Worm (Caenorhabditis elegans) whole organism, late embryonic: ENCODE results near the gene nlp-33.

Source experiments
- F13H6.1 ChIP-seq: sonication (generic microtip); optimal IDR thresholded peaks from 2 replicates; lab custom pipeline; 2016; ENCODE audit warnings: missing genetic modification characterization, missing compliant biosample characterization
- T23F11.4 ChIP-seq: fragments of 200-800 bp; sonication (Bioruptor generic); optimal IDR thresholded peaks from 2 replicates; lab custom pipeline; 2018; ENCODE audit warnings: mild to moderate bottlenecking, missing genetic modification characterization, missing compliant biosample characterization
- ama-1 ChIP-seq: fragments of 150-350 bp; optimal IDR thresholded peaks from 2 replicates; lab custom pipeline; 2014
- ceh-45 ChIP-seq: fragments of 200-800 bp; sonication (Bioruptor generic); IDR thresholded peaks from 2 replicates; pipeline ENCODE4 v1.3.6; 2022; ENCODE audit warnings: missing genetic modification reagents, missing genetic modification characterization, missing compliant biosample characterization
- gmeb-2 ChIP-seq: sonication (generic microtip); optimal IDR thresholded peaks from 2 replicates; lab custom pipeline; 2016; ENCODE audit warnings: missing genetic modification characterization, inconsistent platforms, missing compliant biosample characterization
- hlh-30 ChIP-seq: sonication (generic microtip); optimal IDR thresholded peaks from 2 replicates; lab custom pipeline; 2017; ENCODE audit warnings: antibody characterized with exemption, missing genetic modification characterization, missing compliant biosample characterization; ENCODE audit not compliant: insufficient read depth
- hlh-6 ChIP-seq: sonication (generic microtip); optimal IDR thresholded peaks from 2 replicates; lab custom pipeline; 2016; ENCODE audit warnings: missing genotype, missing genetic modification characterization, missing compliant biosample characterization
- lin-11 ChIP-seq: fragments of 200-800 bp; sonication (Bioruptor generic); optimal IDR thresholded peaks from 2 replicates; lab custom pipeline; 2018; ENCODE audit warnings: mild to moderate bottlenecking, missing genetic modification characterization, missing compliant biosample characterization
- madf-2 ChIP-seq: sonication (generic microtip); optimal IDR thresholded peaks from 2 replicates; lab custom pipeline; 2017; ENCODE audit warnings: missing genetic modification characterization, missing compliant biosample characterization
- nfya-1 ChIP-seq: sonication (generic microtip); optimal IDR thresholded peaks from 2 replicates; lab custom pipeline; 2017; ENCODE audit warnings: missing genetic modification characterization, mild to moderate bottlenecking, missing compliant biosample characterization, antibody characterized with exemption, moderate library complexity
- pqm-1 ChIP-seq: sonication (generic microtip); optimal IDR thresholded peaks from 2 replicates; lab custom pipeline; 2016; ENCODE audit warnings: missing genetic modification characterization, missing compliant biosample characterization
- pros-1 ChIP-seq: fragments of 150-350 bp; optimal IDR thresholded peaks from 2 replicates; lab custom pipeline; 2014; ENCODE audit warnings: missing biosample characterization, missing genetic modification reagents, missing genetic modification characterization
- sox-4 ChIP-seq: sonication (generic microtip); optimal IDR thresholded peaks from 2 replicates; lab custom pipeline; 2017; ENCODE audit warnings: mild to moderate bottlenecking, missing genetic modification characterization, inconsistent platforms, missing compliant biosample characterization
- zip-5 ChIP-seq: sonication (generic microtip); optimal IDR thresholded peaks from 2 replicates; lab custom pipeline; 2016; ENCODE audit warnings: missing genetic modification characterization, missing compliant biosample characterization

DNA sequence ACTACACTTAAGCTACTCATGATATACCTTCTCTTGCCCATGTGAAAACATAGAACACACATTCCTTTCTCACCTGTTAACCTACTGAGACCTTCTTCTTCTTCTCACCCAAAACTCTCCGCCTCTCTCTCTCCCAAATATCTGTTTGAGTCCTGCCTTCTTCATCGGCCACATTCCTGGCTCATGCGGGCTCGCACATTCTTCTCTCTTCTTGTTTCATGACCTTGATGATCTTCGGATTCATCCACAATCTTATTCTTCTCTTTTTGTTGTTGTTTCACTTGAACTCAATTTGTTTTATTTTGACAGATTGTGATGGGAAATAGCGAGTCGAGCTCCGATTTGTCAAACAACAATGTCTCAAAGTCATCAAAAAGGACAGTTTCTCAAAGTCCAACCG lies 24.8 kb downstream of the nlp-33 start, which contains the start of gene T19C4.5:
- no peak for TF ChIP-seq ama-1 (lab: Kevin White, UChicago)
- TF ChIP-seq madf-2: no peak
- TF ChIP-seq T23F11.4 (GFP tag; lab: Kevin White, UChicago): no peak
- TF ChIP-seq pqm-1: no peak
- no peak for TF ChIP-seq sox-4 (tag; lab: Kevin White, UChicago)
- no peak for TF ChIP-seq nfya-1 (tag; lab: Kevin White, UChicago)
- no peak for TF ChIP-seq pros-1 (tag; lab: Kevin White, UChicago)
- no peak for TF ChIP-seq hlh-6 (tag; lab: Kevin White, UChicago)
- no peak for TF ChIP-seq zip-5 (tag; lab: Kevin White, UChicago)
- TF ChIP-seq lin-11 (tag; lab: Kevin White, UChicago): no peak
- no peak for TF ChIP-seq ceh-45 (GFP tag; lab: Robert Waterston, UW)
- TF ChIP-seq F13H6.1 (tag; lab: Kevin White, UChicago): no peak
- TF ChIP-seq hlh-30 (tag; lab: Kevin White, UChicago): no peak
- no peak for TF ChIP-seq gmeb-2
